Worm (Caenorhabditis elegans) whole organism, midembryonic: Measurements from ENCODE around the gene acr-2.
A peak's percentile ranks its signal among the peaks of the same experiment; 100 is the strongest.

Experiments used
- T22C8.4 ChIP-seq: fragments of 200-800 bp; sonication (Bioruptor generic); IDR thresholded peaks from 2 replicates; pipeline ENCODE4 v1.3.6; 2022; ENCODE audit warnings: missing genetic modification characterization, missing compliant biosample characterization
- cog-1 ChIP-seq: sonication (generic microtip); optimal IDR thresholded peaks from 2 replicates; lab custom pipeline; 2016; ENCODE audit warnings: missing genetic modification characterization, missing compliant biosample characterization
- flt-1 ChIP-seq: fragments of 200-800 bp; sonication (Bioruptor generic); IDR thresholded peaks from 2 replicates; pipeline ENCODE4 v1.3.6; 2022; ENCODE audit warnings: missing genetic modification characterization, missing compliant biosample characterization
- klf-2 ChIP-seq: fragments of 200-800 bp; sonication (Bioruptor generic); conservative IDR thresholded peaks from 2 replicates; pipeline ENCODE4 v1.3.6; 2022; ENCODE audit warnings: missing genetic modification reagents, missing genetic modification characterization, missing compliant biosample characterization
- med-1 ChIP-seq: sonication (generic microtip); optimal IDR thresholded peaks from 2 replicates; lab custom pipeline; 2017; ENCODE audit warnings: missing genetic modification characterization, mild to moderate bottlenecking, missing compliant biosample characterization, antibody characterized with exemption, missing genetic modification reagents; ENCODE audit not compliant: insufficient read depth
- ref-1 ChIP-seq: fragments of 200-800 bp; sonication (Bioruptor generic); conservative IDR thresholded peaks from 2 replicates; pipeline ENCODE4 v1.3.6; 2022; ENCODE audit warnings: missing genetic modification reagents, missing genetic modification characterization, missing compliant biosample characterization
- tab-1 ChIP-seq: fragments of 200-800 bp; sonication (Bioruptor generic); IDR thresholded peaks from 2 replicates; pipeline ENCODE4 v1.3.6; 2022; ENCODE audit warnings: missing genetic modification characterization, missing compliant biosample characterization
- ztf-23 ChIP-seq: fragments of 200-800 bp; sonication (Bioruptor generic); IDR thresholded peaks from 2 replicates; pipeline ENCODE4 v1.3.6; 2022; ENCODE audit warnings: missing genetic modification reagents, missing genetic modification characterization, missing compliant biosample characterization
- ztf-29 ChIP-seq: fragments of 200-800 bp; sonication (Bioruptor generic); IDR thresholded peaks from 2 replicates; pipeline ENCODE4 v1.3.6; 2022; ENCODE audit warnings: missing genetic modification reagents, missing genetic modification characterization, missing compliant biosample characterization

acr-2 gene

DNA sequence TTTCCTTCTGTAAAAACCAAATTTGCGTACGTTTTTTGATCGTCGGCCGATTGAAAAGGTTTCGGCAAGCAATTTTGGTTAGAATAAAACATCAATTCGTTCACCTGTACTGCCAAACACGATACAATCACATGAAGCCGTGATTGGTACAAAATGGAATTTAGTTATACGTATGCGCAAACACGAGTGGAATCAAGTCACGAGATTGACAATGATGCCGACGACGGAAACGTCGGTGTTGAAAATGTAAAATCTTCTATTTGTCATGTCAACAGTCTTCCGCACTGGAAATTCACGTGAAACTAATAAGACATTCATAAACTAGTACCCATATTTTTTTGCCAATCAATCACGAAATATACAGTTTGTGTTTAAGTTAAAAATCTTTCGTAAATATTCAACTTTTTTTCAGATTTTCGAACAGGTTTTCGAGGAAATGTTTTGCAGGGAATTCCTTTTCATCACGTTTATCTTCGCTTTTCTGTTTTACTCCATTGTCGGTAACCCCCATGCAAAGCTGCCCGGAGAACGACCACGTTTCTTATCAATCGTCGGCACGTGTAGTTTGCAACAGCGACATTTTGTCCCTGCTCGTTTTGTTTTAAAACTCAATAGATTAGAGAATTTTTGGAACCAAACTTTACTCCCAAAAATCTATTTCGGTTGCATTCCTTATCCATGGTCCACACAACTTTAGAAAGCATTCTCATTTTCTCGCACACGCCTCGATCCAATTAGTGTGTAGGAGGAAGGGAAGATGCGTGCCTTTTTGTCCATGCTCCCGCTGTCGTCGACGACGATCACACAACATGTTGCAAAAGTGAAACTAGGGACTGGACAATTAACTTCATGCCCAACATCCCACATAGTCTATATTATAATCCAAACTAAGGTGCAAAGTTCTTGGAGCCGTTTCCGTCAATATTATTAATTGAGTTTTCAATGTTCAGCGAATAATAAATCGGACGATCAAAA, 37.0 kb downstream of the acr-2 start:
- no peak for TF ChIP-seq cog-1 (tag; lab: Kevin White, UChicago)
- TF ChIP-seq ztf-23 (GFP tag; lab: Robert Waterston, UW): no peak
- TF ChIP-seq flt-1 (GFP tag; lab: Robert Waterston, UW): no peak
- TF ChIP-seq T22C8.4 (GFP tag; lab: Robert Waterston, UW): no peak
- no peak for TF ChIP-seq med-1 (GFP tag; lab: Kevin White, UChicago)
- no peak for TF ChIP-seq klf-2 (GFP tag; lab: Robert Waterston, UW)
- no peak for TF ChIP-seq ztf-29 (GFP tag; lab: Robert Waterston, UW)
- TF ChIP-seq ref-1 (GFP tag; lab: Robert Waterston, UW): no peak

DNA sequence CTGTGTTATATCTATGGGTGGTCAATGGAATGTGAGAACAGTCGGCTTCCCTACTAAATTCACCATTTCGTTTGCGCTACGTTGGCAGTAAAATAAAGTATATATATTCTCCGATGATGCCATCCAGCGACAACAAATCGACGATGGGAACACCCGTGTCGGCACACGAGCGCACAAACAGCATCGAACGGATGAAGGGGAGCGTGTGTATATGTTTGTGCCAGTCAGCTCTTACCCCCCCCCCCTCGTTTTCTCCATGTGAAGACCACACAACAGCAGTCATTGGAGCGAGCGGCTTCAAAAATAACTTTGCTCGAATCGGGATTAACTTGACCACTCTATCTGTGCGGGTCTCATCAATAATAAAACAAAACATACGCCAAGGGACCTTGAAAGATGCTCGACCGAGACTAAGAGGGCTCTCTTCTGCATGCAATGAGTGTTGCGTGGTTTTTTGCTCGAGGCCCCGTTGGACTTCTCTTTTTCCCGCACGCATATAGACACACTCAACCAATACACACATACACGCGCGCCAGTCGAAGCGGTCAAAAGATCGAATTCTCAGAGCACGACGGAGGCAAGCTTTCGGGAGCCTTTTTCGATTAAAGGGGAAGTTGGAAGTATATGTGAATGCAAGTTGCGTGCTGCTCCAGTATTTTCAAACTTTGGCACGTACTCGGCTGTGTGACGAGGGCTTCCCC, 38.1 kb downstream of the acr-2 start:
- TF ChIP-seq ref-1 (GFP tag; lab: Robert Waterston, UW) (no peak), klf-2 (GFP tag; lab: Robert Waterston, UW) (no peak), T22C8.4 (GFP tag; lab: Robert Waterston, UW) (no peak), tab-1 (no peak), med-1 (GFP tag; lab: Kevin White, UChicago) (no peak), ztf-29 (GFP tag; lab: Robert Waterston, UW) (no peak), flt-1 (GFP tag; lab: Robert Waterston, UW) (no peak)

DNA sequence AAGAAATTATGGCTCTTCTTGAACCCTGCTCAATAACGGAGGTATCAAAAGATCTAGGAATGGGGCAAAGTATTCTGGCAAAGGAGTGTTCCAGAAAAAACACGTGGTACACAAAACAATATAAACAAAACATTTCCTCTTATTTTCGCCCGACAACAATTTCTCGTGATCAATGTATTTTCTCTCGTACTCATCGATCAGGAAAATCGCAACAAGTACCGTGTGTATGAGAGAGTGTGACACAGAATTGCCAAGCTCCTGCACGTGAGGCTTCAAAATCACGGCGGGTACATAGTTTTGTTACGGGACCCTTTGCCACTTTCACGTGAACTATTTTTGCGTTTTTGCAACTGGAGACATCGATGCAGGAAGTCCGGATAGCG, 38.6 kb downstream of the acr-2 start:
- TF ChIP-seq klf-2 (GFP tag; lab: Robert Waterston, UW) (no peak), med-1 (GFP tag; lab: Kevin White, UChicago) (no peak)

DNA sequence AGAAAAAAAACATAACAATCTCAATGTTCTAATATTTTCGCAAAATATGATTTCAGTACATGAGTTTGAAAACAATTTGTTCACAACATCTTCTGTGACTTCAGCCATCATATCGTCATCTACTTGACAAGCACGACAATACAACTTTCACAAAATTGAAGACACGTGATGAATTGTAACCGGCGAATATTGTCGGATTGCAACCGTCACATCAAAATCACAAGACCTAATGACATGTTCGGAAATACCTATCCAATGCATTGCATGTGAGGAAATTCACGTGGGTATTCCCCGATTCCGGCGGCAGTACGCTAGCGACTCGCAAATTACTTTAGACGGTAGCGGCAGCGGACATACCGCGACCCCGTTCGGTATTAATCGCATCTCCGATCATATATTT, 39.2 kb downstream of the acr-2 start:
- no peak for TF ChIP-seq cog-1 (tag; lab: Kevin White, UChicago)
- TF ChIP-seq klf-2 (GFP tag; lab: Robert Waterston, UW): no peak
- TF ChIP-seq tab-1: no peak
- TF ChIP-seq ref-1 (GFP tag; lab: Robert Waterston, UW): no peak
- TF ChIP-seq T22C8.4 (GFP tag; lab: Robert Waterston, UW): no peak
- no peak for TF ChIP-seq ztf-23 (GFP tag; lab: Robert Waterston, UW)
- no peak for TF ChIP-seq flt-1 (GFP tag; lab: Robert Waterston, UW)
- TF ChIP-seq med-1 (GFP tag; lab: Kevin White, UChicago): no peak
- TF ChIP-seq ztf-29 (GFP tag; lab: Robert Waterston, UW): no peak

DNA sequence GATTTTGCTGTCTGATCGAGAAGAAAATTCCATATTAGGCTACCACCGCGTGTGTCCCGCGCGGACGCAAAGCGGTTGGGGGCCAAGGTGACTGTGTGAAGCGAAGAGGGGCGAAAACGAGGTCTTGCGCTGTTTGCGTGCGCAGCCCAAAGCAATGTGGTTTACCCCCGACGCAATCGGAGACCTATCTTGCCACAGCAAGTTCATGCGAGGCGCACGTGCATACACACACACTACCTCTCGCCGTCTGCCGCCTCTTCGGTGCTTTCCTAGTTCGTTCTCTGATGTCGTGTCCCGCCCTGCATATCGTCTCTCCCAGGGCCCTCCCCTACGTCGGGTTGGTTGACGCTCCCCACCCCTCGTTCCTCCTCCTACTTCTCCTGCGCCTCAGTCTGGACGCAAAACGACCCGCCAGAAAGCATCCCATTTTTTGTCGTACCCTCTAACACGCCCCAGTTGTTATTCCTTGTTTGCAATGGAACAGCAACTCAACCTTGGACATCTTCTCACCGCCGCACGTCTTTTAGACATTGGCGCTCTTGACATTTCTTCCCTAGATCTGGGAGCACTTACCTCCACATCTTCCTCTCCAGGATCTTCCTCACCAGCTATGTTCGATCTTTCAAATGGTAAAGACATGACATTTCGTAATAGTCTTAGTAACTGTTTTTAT, 39.8 kb downstream of the acr-2 start, which contains the start of gene mdl-1:
Gene mdl-1, plus strand, starts transcription at position 341 of the 673 bp plus-strand sequence.
- TF ChIP-seq klf-2 (GFP tag; lab: Robert Waterston, UW) (no peak), T22C8.4 (GFP tag; lab: Robert Waterston, UW) (no peak), ref-1 (GFP tag; lab: Robert Waterston, UW) (no peak), ztf-29 (GFP tag; lab: Robert Waterston, UW) (peak; percentile 45; the same call in 1 of the 2 replicates), flt-1 (GFP tag; lab: Robert Waterston, UW) (peak; percentile 79), cog-1 (tag; lab: Kevin White, UChicago) (peak; percentile 90), tab-1 (no peak; the same call in 1 of the 2 replicates), ztf-23 (GFP tag; lab: Robert Waterston, UW) (no peak), med-1 (GFP tag; lab: Kevin White, UChicago) (no peak)

DNA sequence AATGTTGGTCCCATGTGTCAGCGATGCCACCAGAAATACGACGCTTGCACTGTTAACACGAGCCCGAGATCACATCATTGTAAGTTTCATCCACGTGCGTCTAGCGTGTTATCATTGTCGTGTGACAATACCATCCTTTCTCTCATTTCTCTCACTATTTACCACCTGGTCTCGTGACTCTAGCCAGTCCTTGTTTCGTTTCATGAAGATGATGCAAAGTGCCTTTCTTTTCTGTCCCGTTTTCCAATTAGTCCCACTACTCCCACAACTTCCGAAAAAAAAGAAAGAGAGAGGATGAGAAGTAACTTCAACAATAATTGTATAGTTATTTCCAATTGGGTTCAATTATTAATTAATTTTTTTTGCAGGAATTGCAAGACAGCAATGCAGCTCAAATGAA, 40.5 kb downstream of the acr-2 start:
- TF ChIP-seq cog-1 (tag; lab: Kevin White, UChicago): no peak
- no peak for TF ChIP-seq ztf-29 (GFP tag; lab: Robert Waterston, UW)
- TF ChIP-seq T22C8.4 (GFP tag; lab: Robert Waterston, UW): no peak
- no peak for TF ChIP-seq med-1 (GFP tag; lab: Kevin White, UChicago)
- no peak for TF ChIP-seq flt-1 (GFP tag; lab: Robert Waterston, UW)
- no peak for TF ChIP-seq klf-2 (GFP tag; lab: Robert Waterston, UW)
- TF ChIP-seq tab-1: no peak
- no peak for TF ChIP-seq ref-1 (GFP tag; lab: Robert Waterston, UW)
- TF ChIP-seq ztf-23 (GFP tag; lab: Robert Waterston, UW): no peak

DNA sequence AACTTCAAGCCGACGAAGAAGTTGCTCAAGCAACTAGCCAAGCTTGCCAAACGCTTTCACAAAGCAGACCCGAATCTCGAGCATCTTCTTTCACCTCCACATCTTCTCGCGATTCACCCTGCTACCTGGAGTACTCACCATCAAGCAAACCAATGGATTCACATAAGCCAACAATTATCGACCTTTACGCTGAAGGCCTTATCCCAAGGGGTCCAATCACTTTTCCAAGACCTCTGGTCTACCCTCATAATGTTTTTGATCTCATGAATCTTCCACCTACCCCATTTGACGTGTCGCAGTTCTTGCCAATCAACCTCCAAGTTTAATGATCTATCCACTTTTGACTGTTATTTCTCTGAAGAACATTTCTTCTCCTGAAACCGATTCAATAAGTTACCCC, 41.0 kb downstream of the acr-2 start:
- no peak for TF ChIP-seq med-1 (GFP tag; lab: Kevin White, UChicago)
- TF ChIP-seq cog-1 (tag; lab: Kevin White, UChicago): no peak
- TF ChIP-seq ref-1 (GFP tag; lab: Robert Waterston, UW): no peak
- no peak for TF ChIP-seq tab-1
- no peak for TF ChIP-seq flt-1 (GFP tag; lab: Robert Waterston, UW)
- no peak for TF ChIP-seq ztf-23 (GFP tag; lab: Robert Waterston, UW)
- TF ChIP-seq klf-2 (GFP tag; lab: Robert Waterston, UW): no peak
- TF ChIP-seq ztf-29 (GFP tag; lab: Robert Waterston, UW): no peak
- no peak for TF ChIP-seq T22C8.4 (GFP tag; lab: Robert Waterston, UW)

DNA sequence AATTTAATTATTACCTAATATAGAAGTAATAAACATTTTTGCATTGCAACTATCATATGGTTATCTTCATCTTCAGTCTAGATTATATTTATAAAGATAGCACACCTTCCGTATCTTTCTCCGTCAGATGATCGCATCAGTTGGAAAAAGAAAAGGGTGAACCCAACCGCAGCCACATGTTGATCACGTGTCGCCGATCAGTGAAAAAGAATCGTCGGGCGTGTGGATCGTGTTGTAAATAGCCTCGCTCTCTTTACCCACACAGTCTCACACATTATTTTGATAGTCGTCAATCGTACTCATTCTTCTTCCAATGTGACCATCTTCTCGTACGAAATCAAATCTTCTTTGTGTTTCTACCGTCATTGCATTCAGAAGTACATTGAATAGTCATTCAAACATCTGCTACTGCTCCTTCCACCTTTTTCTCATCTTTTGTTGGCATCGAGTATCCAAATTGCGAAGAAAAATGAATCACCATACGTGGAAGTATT, 41.6 kb downstream of the acr-2 start:
- TF ChIP-seq med-1 (GFP tag; lab: Kevin White, UChicago) (no peak), cog-1 (tag; lab: Kevin White, UChicago) (peak; percentile 14)
